Fruit fly (Drosophila melanogaster) whole organism, embryonic: ENCODE data around the gene CG31797.
A peak's percentile ranks its signal among the peaks of the same experiment; 100 is the strongest.

Experiments used
- Adf1 ChIP-seq: fragments of 200-800 bp; sonication (Bioruptor generic); IDR thresholded peaks from 2 replicates; pipeline ENCODE4 v1.3.6; 2022; ENCODE audit warnings: missing biosample characterization, missing genetic modification characterization
- Atf-2 ChIP-seq: fragments of 200-800 bp; sonication (Bioruptor generic); optimal IDR thresholded peaks from 2 replicates; lab custom pipeline; 2016; ENCODE audit warnings: missing biosample characterization, missing genetic modification characterization
- CG10321 ChIP-seq: fragments of 200-800 bp; sonication (Bioruptor generic); IDR thresholded peaks from 2 replicates; pipeline ENCODE4 v1.3.6; 2022; ENCODE audit warnings: missing biosample characterization, missing genetic modification characterization
- CG10462 ChIP-seq: fragments of 200-800 bp; sonication (Bioruptor generic); optimal IDR thresholded peaks from 2 replicates; lab custom pipeline; 2016; ENCODE audit warnings: missing biosample characterization, missing genetic modification characterization
- CG10654 ChIP-seq: fragments of 200-800 bp; sonication (Bioruptor generic); optimal IDR thresholded peaks from 2 replicates; lab custom pipeline; 2016; ENCODE audit warnings: missing biosample characterization, missing genetic modification characterization
- CG12071 ChIP-seq: fragments of 200-800 bp; sonication (Bioruptor generic); optimal IDR thresholded peaks from 3 replicates; lab custom pipeline; 2018; ENCODE audit warnings: missing biosample characterization, mild to moderate bottlenecking, missing genetic modification characterization
- CG12219 ChIP-seq: fragments of 200-800 bp; sonication (Bioruptor generic); optimal IDR thresholded peaks from 3 replicates; lab custom pipeline; 2018; ENCODE audit warnings: missing biosample characterization, mild to moderate bottlenecking, missing genetic modification characterization
- CG14710 ChIP-seq: fragments of 200-800 bp; sonication (Bioruptor generic); optimal IDR thresholded peaks from 3 replicates; lab custom pipeline; 2019; ENCODE audit warnings: missing biosample characterization, mild to moderate bottlenecking, missing genetic modification characterization, moderate library complexity
- CG15011 ChIP-seq: fragments of 200-800 bp; sonication (Bioruptor generic); optimal IDR thresholded peaks from 3 replicates; lab custom pipeline; 2018; ENCODE audit warnings: missing biosample characterization, mild to moderate bottlenecking, missing genetic modification characterization
- CG17328 ChIP-seq: fragments of 200-800 bp; sonication (Bioruptor generic); IDR thresholded peaks from 2 replicates; pipeline ENCODE4 v1.3.6; 2022; ENCODE audit warnings: missing biosample characterization, missing genetic modification characterization
- CG17802 ChIP-seq: fragments of 200-800 bp; sonication (Bioruptor generic); optimal IDR thresholded peaks from 2 replicates; lab custom pipeline; 2018; ENCODE audit warnings: missing biosample characterization, mild to moderate bottlenecking, missing genetic modification characterization, moderate library complexity
- CG17912 ChIP-seq: fragments of 200-800 bp; sonication (Bioruptor generic); optimal IDR thresholded peaks from 2 replicates; lab custom pipeline; 2018; ENCODE audit warnings: missing biosample characterization, mild to moderate bottlenecking, missing genetic modification characterization
- CG1792 ChIP-seq: fragments of 200-800 bp; sonication (Bioruptor generic); optimal IDR thresholded peaks from 2 replicates; lab custom pipeline; 2016; ENCODE audit warnings: missing biosample characterization, missing genetic modification characterization
- CG2199 ChIP-seq: fragments of 200-800 bp; sonication (Bioruptor generic); IDR thresholded peaks from 3 replicates; pipeline ENCODE4 v1.3.6; 2022; ENCODE audit warnings: missing biosample characterization, missing genetic modification characterization
- CG2712 ChIP-seq: fragments of 200-800 bp; optimal IDR thresholded peaks from 3 replicates; lab custom pipeline; 2019; ENCODE audit warnings: missing biosample characterization, mild to moderate bottlenecking, missing genetic modification characterization, moderate library complexity
- CG31365 ChIP-seq: fragments of 200-800 bp; sonication (Bioruptor generic); optimal IDR thresholded peaks from 2 replicates; lab custom pipeline; 2018; ENCODE audit warnings: missing biosample characterization, mild to moderate bottlenecking, missing genetic modification characterization
- CG8290 ChIP-seq, 3 experiments: fragments of 200-800 bp; sonication (Bioruptor generic); optimal IDR thresholded peaks; 2 replicates each; lab custom pipeline; 2016 to 2019; ENCODE audit warnings: missing biosample characterization in 3 of 3, missing genetic modification characterization in 3 of 3, mild to moderate bottlenecking in 2 of 3, moderate library complexity in 1 of 3
- CG8359 ChIP-seq: fragments of 200-800 bp; sonication (Bioruptor generic); optimal IDR thresholded peaks from 2 replicates; lab custom pipeline; 2017; ENCODE audit warnings: missing biosample characterization, mild to moderate bottlenecking, missing genetic modification characterization, borderline replicate concordance
- CG8765 ChIP-seq: fragments of 200-800 bp; sonication (Bioruptor generic); IDR thresholded peaks from 2 replicates; pipeline ENCODE4 v1.3.6; 2022; ENCODE audit warnings: missing biosample characterization, missing genetic modification characterization
- CG9215 ChIP-seq: fragments of 200-800 bp; sonication (Bioruptor generic); IDR thresholded peaks from 2 replicates; pipeline ENCODE4 v1.3.6; 2022; ENCODE audit warnings: missing biosample characterization, missing genetic modification characterization
- ERR ChIP-seq: fragments of 200-800 bp; sonication (Bioruptor generic); optimal IDR thresholded peaks from 2 replicates; lab custom pipeline; 2016; ENCODE audit warnings: missing biosample characterization, missing genetic modification characterization
- HLH54F ChIP-seq: fragments of 200-800 bp; sonication (Bioruptor generic); optimal IDR thresholded peaks from 3 replicates; lab custom pipeline; 2016; ENCODE audit warnings: missing biosample characterization, missing genetic modification characterization
- Hand ChIP-seq: fragments of 200-800 bp; sonication (Bioruptor generic); optimal IDR thresholded peaks from 2 replicates; lab custom pipeline; 2017; ENCODE audit warnings: mild to moderate bottlenecking, missing biosample characterization, missing genetic modification reagents, missing genetic modification characterization
- MESR4 ChIP-seq: fragments of 200-800 bp; sonication (Bioruptor generic); optimal IDR thresholded peaks from 2 replicates; lab custom pipeline; 2018; ENCODE audit warnings: missing biosample characterization, mild to moderate bottlenecking, missing genetic modification characterization, moderate library complexity
- Mad ChIP-seq: fragments of 200-800 bp; sonication (Bioruptor generic); optimal IDR thresholded peaks from 2 replicates; lab custom pipeline; 2016; ENCODE audit warnings: missing biosample characterization, missing genetic modification characterization
- NK7.1 ChIP-seq: fragments of 200-800 bp; sonication (Bioruptor generic); optimal IDR thresholded peaks from 3 replicates; lab custom pipeline; 2016; ENCODE audit warnings: missing biosample characterization, missing genetic modification characterization
- Usf ChIP-seq: fragments of 200-800 bp; sonication (Bioruptor generic); optimal IDR thresholded peaks from 2 replicates; lab custom pipeline; 2017; ENCODE audit warnings: missing genotype, missing biosample characterization, missing genetic modification characterization
- bsh ChIP-seq, 2 experiments: fragments of 200-800 bp; sonication (Bioruptor generic); optimal IDR thresholded peaks; 2 replicates each; lab custom pipeline; 2017 to 2018; ENCODE audit warnings: mild to moderate bottlenecking in 2 of 2, missing biosample characterization in 2 of 2, missing genetic modification characterization in 2 of 2, moderate library complexity in 1 of 2
- chm ChIP-seq: fragments of 200-800 bp; sonication (Bioruptor generic); IDR thresholded peaks from 2 replicates; pipeline ENCODE4 v1.3.6; 2022; ENCODE audit warnings: missing biosample characterization, missing genetic modification characterization
- cwo ChIP-seq: fragments of 200-800 bp; sonication (Bioruptor generic); optimal IDR thresholded peaks from 3 replicates; lab custom pipeline; 2017; ENCODE audit warnings: missing biosample characterization, missing genetic modification characterization, mild to moderate bottlenecking, moderate library complexity, missing genetic modification reagents
- emc ChIP-seq: fragments of 200-800 bp; sonication (Bioruptor generic); optimal IDR thresholded peaks from 2 replicates; lab custom pipeline; 2016; ENCODE audit warnings: missing biosample characterization, missing genetic modification characterization
- eyg ChIP-seq: fragments of 200-800 bp; sonication (Bioruptor generic); optimal IDR thresholded peaks from 3 replicates; lab custom pipeline; 2016; ENCODE audit warnings: missing biosample characterization, missing genetic modification characterization
- fd3F ChIP-seq: fragments of 200-800 bp; sonication (Bioruptor generic); optimal IDR thresholded peaks from 2 replicates; lab custom pipeline; 2018; ENCODE audit warnings: missing biosample characterization, mild to moderate bottlenecking, missing genetic modification characterization, moderate library complexity
- grn ChIP-seq: fragments of 200-800 bp; sonication (Bioruptor generic); optimal IDR thresholded peaks from 3 replicates; lab custom pipeline; 2017; ENCODE audit warnings: missing biosample characterization, missing genetic modification characterization
- ind ChIP-seq: fragments of 200-800 bp; sonication (Bioruptor generic); optimal IDR thresholded peaks from 3 replicates; lab custom pipeline; 2016; ENCODE audit warnings: missing biosample characterization, missing genetic modification characterization
- lilli ChIP-seq: fragments of 200-800 bp; sonication (Bioruptor generic); optimal IDR thresholded peaks from 3 replicates; lab custom pipeline; 2016; ENCODE audit warnings: missing biosample characterization, missing genetic modification characterization
- mirr ChIP-seq: fragments of 200-800 bp; sonication (Bioruptor generic); optimal IDR thresholded peaks from 3 replicates; lab custom pipeline; 2018; ENCODE audit warnings: missing biosample characterization, mild to moderate bottlenecking, missing genetic modification characterization
- nom ChIP-seq: fragments of 200-800 bp; sonication (Bioruptor generic); optimal IDR thresholded peaks from 2 replicates; lab custom pipeline; 2017; ENCODE audit warnings: missing biosample characterization, missing genetic modification characterization, mild to moderate bottlenecking, moderate library complexity, missing genetic modification reagents
- oc ChIP-seq: fragments of 200-800 bp; sonication (Bioruptor generic); optimal IDR thresholded peaks from 2 replicates; lab custom pipeline; 2018; ENCODE audit warnings: missing biosample characterization, mild to moderate bottlenecking, missing genetic modification characterization, moderate library complexity
- otp ChIP-seq: fragments of 200-800 bp; sonication (Bioruptor generic); IDR thresholded peaks from 3 replicates; pipeline ENCODE4, ENCODE4 v1.3.6; 2022; ENCODE audit warnings: missing biosample characterization, missing genetic modification characterization
- pzg ChIP-seq: fragments of 200-800 bp; sonication (Bioruptor generic); optimal IDR thresholded peaks from 3 replicates; lab custom pipeline; 2018; ENCODE audit warnings: missing biosample characterization, mild to moderate bottlenecking, missing genetic modification characterization, moderate library complexity
- salm ChIP-seq: fragments of 200-800 bp; sonication (Bioruptor generic); optimal IDR thresholded peaks from 2 replicates; lab custom pipeline; 2018; ENCODE audit warnings: missing biosample characterization, mild to moderate bottlenecking, missing genetic modification characterization
- sc ChIP-seq, 3 experiments: fragments of >200 bp in 2 of 3; fragments of 200-800 bp in 1 of 3; sonication (Bioruptor generic) in 1 of 3; optimal IDR thresholded peaks; 2 replicates in 2 of 3; 3 replicates in 1 of 3; lab custom pipeline; 2017; ENCODE audit warnings: mild to moderate bottlenecking in 1 of 3, missing biosample characterization in 1 of 3, missing genetic modification characterization in 1 of 3, missing genetic modification reagents in 1 of 3
- sim ChIP-seq: fragments of 200-800 bp; sonication (Bioruptor generic); IDR thresholded peaks from 2 replicates; pipeline ENCODE4 v1.3.6; 2022; ENCODE audit warnings: missing biosample characterization, missing genetic modification characterization
- toy ChIP-seq: fragments of 200-800 bp; sonication (Bioruptor generic); IDR thresholded peaks from 2 replicates; pipeline ENCODE4 v1.3.6; 2022; ENCODE audit warnings: missing biosample characterization, missing genetic modification characterization
- vvl ChIP-seq: fragments of 200-800 bp; sonication (Bioruptor generic); IDR thresholded peaks from 2 replicates; pipeline ENCODE4 v1.3.6; 2022; ENCODE audit warnings: missing biosample characterization, missing genetic modification characterization
- wek ChIP-seq: fragments of 200-800 bp; sonication (Bioruptor generic); optimal IDR thresholded peaks from 3 replicates; lab custom pipeline; 2018; ENCODE audit warnings: missing biosample characterization, mild to moderate bottlenecking, missing genetic modification characterization, moderate library complexity

CG31797 gene

DNA sequence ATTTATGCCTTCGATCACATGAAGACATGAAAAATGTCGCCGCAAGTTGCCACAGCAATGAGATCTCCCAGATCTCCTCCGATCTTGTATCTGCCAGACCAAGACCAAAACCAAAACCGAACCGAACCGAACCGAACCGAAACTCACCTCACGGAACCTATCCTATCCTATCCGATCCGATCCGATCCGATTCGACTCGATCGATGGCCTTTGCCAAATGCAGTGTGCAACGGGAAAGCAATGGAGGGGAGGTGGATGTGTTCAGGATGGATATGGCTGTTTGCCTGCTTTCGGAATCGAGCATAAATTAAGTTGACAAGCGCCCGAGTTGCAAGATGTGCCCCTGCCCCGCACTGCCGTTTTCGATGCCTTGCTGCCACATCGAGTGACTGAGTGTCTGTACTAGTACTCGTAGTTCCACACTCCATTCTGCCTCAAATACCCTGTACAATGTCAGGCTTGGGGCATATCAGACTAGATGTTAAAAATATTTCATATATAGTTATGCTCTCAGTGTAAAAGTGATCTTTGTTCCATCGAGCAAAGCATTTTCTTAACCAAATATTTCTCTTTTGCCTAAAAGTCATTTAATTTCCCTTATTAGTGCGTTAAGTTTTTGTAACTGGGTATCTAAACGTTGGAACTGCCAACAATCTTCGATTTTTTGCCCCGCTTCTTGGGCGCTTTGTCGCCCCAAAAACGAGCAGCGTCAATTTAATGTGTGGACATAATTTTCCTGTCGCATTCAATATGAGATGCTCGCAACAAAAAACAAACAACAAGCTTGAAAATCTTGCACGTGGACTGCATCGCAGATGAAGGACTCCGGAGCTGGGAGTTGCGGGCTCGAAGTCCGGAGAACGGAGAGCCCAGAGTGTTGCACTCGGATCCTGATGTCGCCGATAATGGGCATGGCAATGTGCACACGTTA is 35.8 kb downstream of the CG31797 start (continued):
- peak; percentile 80 for TF ChIP-seq CG14710
- TF ChIP-seq Atf-2 (GFP tag; lab: Kevin White, UChicago): peak; percentile 77
- TF ChIP-seq NK7.1 (GFP tag; lab: Kevin White, UChicago): peak; percentile 35
- TF ChIP-seq Usf (GFP tag; lab: Kevin White, UChicago): peak; percentile 71
- no peak for TF ChIP-seq CG15011 (GFP tag; lab: Kevin White, UChicago)
- TF ChIP-seq CG17328 (GFP tag; lab: Robert Waterston, UW): peak; percentile 86
- TF ChIP-seq Hand (GFP tag; lab: Kevin White, UChicago): no peak
- no peak for TF ChIP-seq eyg (GFP tag; lab: Kevin White, UChicago)
- no peak for TF ChIP-seq fd3F (GFP tag; lab: Kevin White, UChicago)
- peak; percentile 81; the same call in 1 of the 2 replicates for TF ChIP-seq chm (GFP tag; lab: Robert Waterston, UW)
- no peak for TF ChIP-seq CG10321 (GFP tag; lab: Robert Waterston, UW)
- TF ChIP-seq salm (tag; lab: Kevin White, UChicago): peak; percentile 54
- no peak for TF ChIP-seq Adf1 (GFP tag; lab: Robert Waterston, UW)
- peak; percentile 52 for TF ChIP-seq ind (GFP tag; lab: Kevin White, UChicago)
- TF ChIP-seq emc: no peak
- no peak for TF ChIP-seq CG17912 (GFP tag; lab: Kevin White, UChicago)
- peak; percentile 74 for TF ChIP-seq CG10654 (GFP tag; lab: Kevin White, UChicago)
- TF ChIP-seq mirr (GFP tag; lab: Kevin White, UChicago): no peak
- TF ChIP-seq grn (GFP tag; lab: Kevin White, UChicago): no peak
- TF ChIP-seq sc (optimal IDR thresholded peaks at IDR 0.05; lab: Kevin White, UChicago): no peak
- peak; percentile 84 for TF ChIP-seq sc (GFP tag; optimal IDR thresholded peaks at IDR 0.05; lab: Kevin White, UChicago)
- TF ChIP-seq cwo (GFP tag; lab: Kevin White, UChicago): no peak
- TF ChIP-seq oc (tag; lab: Kevin White, UChicago): peak; percentile 78
- TF ChIP-seq HLH54F (GFP tag; lab: Kevin White, UChicago): peak; percentile 57
- TF ChIP-seq pzg (GFP tag; lab: Kevin White, UChicago): no peak
- peak; percentile 52 for TF ChIP-seq CG8359 (GFP tag; lab: Kevin White, UChicago)
- peak; percentile 71 for TF ChIP-seq lilli (GFP tag; lab: Kevin White, UChicago)
- peak; percentile 3 for TF ChIP-seq ERR (GFP tag; lab: Kevin White, UChicago)
- peak; percentile 3 for TF ChIP-seq MESR4 (GFP tag; lab: Kevin White, UChicago)
- peak; percentile 59 for TF ChIP-seq CG17802 (tag; lab: Kevin White, UChicago)
- no peak; the same call in 1 of the 2 replicates for TF ChIP-seq sim
- TF ChIP-seq nom (GFP tag; lab: Kevin White, UChicago): peak; percentile 49
- TF ChIP-seq CG8765: peak; percentile 69; the same call in 1 of the 2 replicates
- TF ChIP-seq CG8290 (GFP tag; optimal IDR thresholded peaks at IDR 0.05; lab: Kevin White, UChicago): peak; percentile 80
- TF ChIP-seq CG8290 (tag; optimal IDR thresholded peaks at IDR 0.05; lab: Kevin White, UChicago): peak; percentile 4 to 41
- peak; percentile 15 for TF ChIP-seq CG12071 (GFP tag; lab: Kevin White, UChicago)
- no peak for TF ChIP-seq CG31365 (tag; lab: Kevin White, UChicago)
- peak; percentile 63 for TF ChIP-seq CG1792 (GFP tag; lab: Kevin White, UChicago)
- peak; percentile 76 for TF ChIP-seq CG12219 (GFP tag; lab: Kevin White, UChicago)
- peak; percentile 64 for TF ChIP-seq CG10462
- no peak for TF ChIP-seq wek (GFP tag; lab: Kevin White, UChicago)
- TF ChIP-seq CG2712 (tag; lab: Kevin White, UChicago): peak; percentile 91
- TF ChIP-seq toy (GFP tag; lab: Robert Waterston, UW): 0 out of 2 replicates have a peak, but pooled peaks have one; percentile 8
- TF ChIP-seq vvl (GFP tag; lab: Robert Waterston, UW): peak; percentile 90
- peak; percentile 85 for TF ChIP-seq otp (GFP tag; lab: Robert Waterston, UW)
- TF ChIP-seq CG2199 (GFP tag; lab: Robert Waterston, UW): 0 out of 3 replicates have a peak, but pooled peaks have one; percentile 58
- peak; percentile 92 to 94 for TF ChIP-seq bsh (GFP tag; optimal IDR thresholded peaks at IDR 0.05; lab: Kevin White, UChicago)
- TF ChIP-seq CG9215 (GFP tag; lab: Robert Waterston, UW): peak; percentile 43; the same call in 1 of the 2 replicates
- peak; percentile 70 for TF ChIP-seq Mad (GFP tag; lab: Kevin White, UChicago)
